Worm (Caenorhabditis elegans): Measurements from ENCODE around the gene K02E7.7.

DNA sequence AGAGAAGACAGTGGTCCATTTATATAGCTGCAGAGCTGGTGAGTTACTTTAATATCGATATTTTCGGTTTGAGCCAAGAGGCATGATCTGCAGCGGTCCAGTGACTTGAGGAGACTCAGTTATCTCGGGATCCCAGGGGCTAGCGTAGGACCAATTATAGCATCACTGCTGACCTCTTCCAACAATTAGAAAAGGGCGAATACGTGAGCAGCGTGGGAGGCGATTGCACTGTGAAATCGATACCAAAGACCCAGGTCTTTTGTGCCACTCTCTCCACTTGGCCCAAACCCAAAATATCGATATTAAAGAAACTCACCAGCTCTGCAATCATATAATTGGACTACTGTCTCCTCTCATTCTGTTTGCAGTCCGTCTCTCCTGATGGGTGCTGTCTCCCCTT, 5.0 kb upstream of the K02E7.7 start, which contains the start of gene fbxb-40:
- TF ChIP-seq him-1 (tag; optimal IDR thresholded peaks at IDR 0.05) (no peak), dao-5 (tag; optimal IDR thresholded peaks at IDR 0.05) (no peak)
